Fruit fly (Drosophila melanogaster) whole organism, prepupa: ENCODE data around the gene CG33285.

ENCODE experiments used
- Blimp-1 ChIP-seq: fragments of 200-800 bp; sonication (Bioruptor generic); optimal IDR thresholded peaks from 3 replicates; lab custom pipeline; 2017; ENCODE audit warnings: missing biosample characterization, missing genetic modification characterization, mild to moderate bottlenecking, moderate library complexity, missing genetic modification reagents
- CG10631 ChIP-seq: fragments of 200-800 bp; sonication (Bioruptor generic); optimal IDR thresholded peaks from 2 replicates; lab custom pipeline; 2016; ENCODE audit warnings: missing biosample characterization, missing genetic modification characterization
- CG11762 ChIP-seq: fragments of 200-800 bp; sonication (Bioruptor generic); optimal IDR thresholded peaks from 3 replicates; lab custom pipeline; 2016; ENCODE audit warnings: missing biosample characterization, missing genetic modification characterization; ENCODE audit not compliant: insufficient read depth
- CG15336 ChIP-seq: fragments of 200-800 bp; sonication (Bioruptor generic); IDR thresholded peaks from 2 replicates; pipeline ENCODE4 v1.3.6; 2022; ENCODE audit warnings: missing biosample characterization, missing genetic modification characterization
- CG1621 ChIP-seq: fragments of 200-800 bp; sonication (Bioruptor generic); optimal IDR thresholded peaks from 3 replicates; lab custom pipeline; 2018; ENCODE audit warnings: missing biosample characterization, mild to moderate bottlenecking, missing genetic modification characterization
- CG16779 ChIP-seq: fragments of 200-800 bp; sonication (Bioruptor generic); optimal IDR thresholded peaks from 3 replicates; lab custom pipeline; 2017; ENCODE audit warnings: missing biosample characterization, mild to moderate bottlenecking, missing genetic modification characterization
- CG3032 ChIP-seq: fragments of 200-800 bp; optimal IDR thresholded peaks from 2 replicates; lab custom pipeline; 2019; ENCODE audit warnings: missing biosample characterization, mild to moderate bottlenecking, missing genetic modification characterization, moderate library complexity
- CG32006 ChIP-seq: fragments of 200-800 bp; sonication (Bioruptor generic); optimal IDR thresholded peaks from 3 replicates; lab custom pipeline; 2017; ENCODE audit warnings: missing biosample characterization, mild to moderate bottlenecking, missing genetic modification characterization
- CG34406 ChIP-seq: fragments of 200-800 bp; sonication (Bioruptor generic); optimal IDR thresholded peaks from 3 replicates; lab custom pipeline; 2016; ENCODE audit warnings: missing biosample characterization, missing genetic modification characterization
- CG3919 ChIP-seq: fragments of 200-800 bp; sonication (Bioruptor generic); optimal IDR thresholded peaks from 3 replicates; lab custom pipeline; 2016; ENCODE audit warnings: missing biosample characterization, missing genetic modification characterization
- CG4318 ChIP-seq: fragments of 200-800 bp; sonication (Bioruptor generic); optimal IDR thresholded peaks from 3 replicates; lab custom pipeline; 2017; ENCODE audit warnings: missing biosample characterization, mild to moderate bottlenecking, missing genetic modification characterization
- CG6163 ChIP-seq: fragments of 200-800 bp; sonication (Bioruptor generic); IDR thresholded peaks from 3 replicates; pipeline ENCODE4 v1.3.6; 2022; ENCODE audit warnings: missing biosample characterization, missing genetic modification characterization
- CG6276 ChIP-seq: fragments of 200-800 bp; sonication (Bioruptor generic); optimal IDR thresholded peaks from 2 replicates; lab custom pipeline; 2017; ENCODE audit warnings: missing biosample characterization, mild to moderate bottlenecking, missing genetic modification characterization
- CG6808 ChIP-seq: fragments of 200-800 bp; sonication (Bioruptor generic); optimal IDR thresholded peaks from 3 replicates; lab custom pipeline; 2017; ENCODE audit warnings: missing biosample characterization, missing genetic modification characterization, mild to moderate bottlenecking, moderate library complexity, missing genetic modification reagents
- CG6854 ChIP-seq: fragments of 200-800 bp; sonication (Bioruptor generic); optimal IDR thresholded peaks from 2 replicates; lab custom pipeline; 2017; ENCODE audit warnings: missing biosample characterization, mild to moderate bottlenecking, missing genetic modification characterization
- CG7368 ChIP-seq: fragments of 200-800 bp; sonication (Bioruptor generic); optimal IDR thresholded peaks from 3 replicates; lab custom pipeline; 2016; ENCODE audit warnings: missing biosample characterization, missing genetic modification characterization
- CG8119 ChIP-seq: fragments of 200-800 bp; sonication (Bioruptor generic); IDR thresholded peaks from 3 replicates; pipeline ENCODE4 v1.3.6; 2022; ENCODE audit warnings: missing biosample characterization, missing genetic modification characterization
- CG8319 ChIP-seq: fragments of 200-800 bp; sonication (Bioruptor generic); optimal IDR thresholded peaks from 3 replicates; lab custom pipeline; 2016; ENCODE audit warnings: missing biosample characterization, missing genetic modification characterization
- CG8632 ChIP-seq: fragments of 200-800 bp; sonication (Bioruptor generic); optimal IDR thresholded peaks from 3 replicates; lab custom pipeline; 2016; ENCODE audit warnings: missing biosample characterization, missing genetic modification characterization
- CG9139 ChIP-seq: fragments of 200-800 bp; sonication (Bioruptor generic); optimal IDR thresholded peaks from 3 replicates; lab custom pipeline; 2017; ENCODE audit warnings: missing biosample characterization, mild to moderate bottlenecking, missing genetic modification characterization
- Eip75B ChIP-seq: fragments of 200-800 bp; sonication (Bioruptor generic); optimal IDR thresholded peaks from 3 replicates; lab custom pipeline; 2016; ENCODE audit warnings: missing biosample characterization, missing genetic modification characterization
- Eip78C ChIP-seq: fragments of 200-800 bp; sonication (Bioruptor generic); peaks from one replicate; lab custom pipeline; 2016; ENCODE audit warnings: missing biosample characterization, missing genetic modification characterization
- Eip93F ChIP-seq: fragments of 200-800 bp; sonication (Bioruptor generic); optimal IDR thresholded peaks from 2 replicates; lab custom pipeline; 2016; ENCODE audit warnings: missing biosample characterization, mild to moderate bottlenecking, missing genetic modification characterization
- Ets21C ChIP-seq: fragments of 200-800 bp; sonication (Bioruptor generic); optimal IDR thresholded peaks from 3 replicates; lab custom pipeline; 2016; ENCODE audit warnings: missing biosample characterization, missing genetic modification characterization
- Ets96B ChIP-seq: fragments of 200-800 bp; optimal IDR thresholded peaks from 2 replicates; lab custom pipeline; 2019; ENCODE audit warnings: missing biosample characterization, mild to moderate bottlenecking, missing genetic modification characterization, moderate library complexity
- Gug ChIP-seq: fragments of 200-800 bp; sonication (Bioruptor generic); IDR thresholded peaks from 2 replicates; pipeline ENCODE4 v1.3.6; 2022; ENCODE audit warnings: missing biosample characterization, missing genetic modification characterization
- Hr38 ChIP-seq: sonication (Bioruptor generic); optimal IDR thresholded peaks from 2 replicates; lab custom pipeline; 2016; ENCODE audit warnings: missing biosample characterization, missing genetic modification characterization
- Hr4 ChIP-seq: fragments of 200-800 bp; sonication (Bioruptor generic); optimal IDR thresholded peaks from 3 replicates; lab custom pipeline; 2016; ENCODE audit warnings: missing biosample characterization, missing genetic modification characterization
- Lpt ChIP-seq: fragments of 200-800 bp; sonication (Bioruptor generic); optimal IDR thresholded peaks from 3 replicates; lab custom pipeline; 2016; ENCODE audit warnings: missing biosample characterization, missing genetic modification characterization
- OdsH ChIP-seq: fragments of 200-800 bp; sonication (Bioruptor generic); optimal IDR thresholded peaks from 3 replicates; lab custom pipeline; 2016; ENCODE audit warnings: missing biosample characterization, missing genetic modification characterization
- Smox ChIP-seq: fragments of 200-800 bp; sonication (Bioruptor generic); optimal IDR thresholded peaks from 3 replicates; lab custom pipeline; 2016; ENCODE audit warnings: missing biosample characterization, missing genetic modification characterization
- Sox102F ChIP-seq: fragments of 200-800 bp; sonication (Bioruptor generic); optimal IDR thresholded peaks from 2 replicates; lab custom pipeline; 2016; ENCODE audit warnings: missing biosample characterization, mild to moderate bottlenecking, missing genetic modification characterization
- Sox15 ChIP-seq: fragments of 200-800 bp; sonication (Bioruptor generic); optimal IDR thresholded peaks from 3 replicates; lab custom pipeline; 2016; ENCODE audit warnings: missing biosample characterization, missing genetic modification characterization
- achi ChIP-seq: fragments of 200-800 bp; sonication (Bioruptor generic); optimal IDR thresholded peaks from 3 replicates; lab custom pipeline; 2016; ENCODE audit warnings: missing biosample characterization, missing genetic modification characterization
- acj6 ChIP-seq: fragments of 200-800 bp; sonication (Bioruptor generic); optimal IDR thresholded peaks from 3 replicates; lab custom pipeline; 2016; ENCODE audit warnings: missing biosample characterization, missing genetic modification characterization
- dsx ChIP-seq: fragments of 200-800 bp; optimal IDR thresholded peaks from 3 replicates; lab custom pipeline; 2019; ENCODE audit warnings: missing biosample characterization, mild to moderate bottlenecking, missing genetic modification characterization, moderate library complexity; ENCODE audit not compliant: poor library complexity, severe bottlenecking
- eg ChIP-seq: fragments of 200-800 bp; sonication (Bioruptor generic); IDR thresholded peaks from 3 replicates; pipeline ENCODE4 v1.3.6; 2022; ENCODE audit warnings: missing biosample characterization, missing genetic modification characterization
- esn ChIP-seq: fragments of 200-800 bp; sonication (Bioruptor generic); optimal IDR thresholded peaks from 2 replicates; lab custom pipeline; 2016; ENCODE audit warnings: missing biosample characterization, mild to moderate bottlenecking, missing genetic modification characterization, moderate library complexity
- fkh ChIP-seq: fragments of 200-800 bp; sonication (Bioruptor generic); optimal IDR thresholded peaks from 3 replicates; lab custom pipeline; 2017; ENCODE audit warnings: missing biosample characterization, mild to moderate bottlenecking, missing genetic modification characterization, moderate library complexity
- lz ChIP-seq: fragments of 200-800 bp; sonication (Bioruptor generic); optimal IDR thresholded peaks from 3 replicates; lab custom pipeline; 2016; ENCODE audit warnings: missing biosample characterization, missing genetic modification characterization
- net ChIP-seq: fragments of 200-800 bp; sonication (Bioruptor generic); optimal IDR thresholded peaks from 3 replicates; lab custom pipeline; 2016; ENCODE audit warnings: missing biosample characterization, missing genetic modification characterization
- salr ChIP-seq, 2 experiments: fragments of 200-800 bp; sonication (Bioruptor generic); optimal IDR thresholded peaks; 3 replicates each; lab custom pipeline; 2016 to 2018; ENCODE audit warnings: missing biosample characterization in 2 of 2, missing genetic modification characterization in 2 of 2, mild to moderate bottlenecking in 1 of 2
- spab ChIP-seq: fragments of 200-800 bp; sonication (Bioruptor generic); optimal IDR thresholded peaks from 2 replicates; lab custom pipeline; 2017; ENCODE audit warnings: missing biosample characterization, mild to moderate bottlenecking, missing genetic modification characterization, missing genetic modification reagents
- ss ChIP-seq, 2 experiments: fragments of 200-800 bp; sonication (Bioruptor generic); optimal IDR thresholded peaks; 2 replicates in 1 of 2; 3 replicates in 1 of 2; lab custom pipeline; 2017 to 2018; ENCODE audit warnings: mild to moderate bottlenecking in 2 of 2, missing biosample characterization in 2 of 2, missing genetic modification characterization in 2 of 2, moderate library complexity in 1 of 2
- topi ChIP-seq: fragments of 200-800 bp; sonication (Bioruptor generic); optimal IDR thresholded peaks from 3 replicates; lab custom pipeline; 2016; ENCODE audit warnings: missing biosample characterization, missing genetic modification characterization
- vri ChIP-seq: fragments of 200-800 bp; sonication (Bioruptor generic); optimal IDR thresholded peaks from 3 replicates; lab custom pipeline; 2016; ENCODE audit warnings: missing biosample characterization, mild to moderate bottlenecking, missing genetic modification characterization

The CG33285 gene

DNA sequence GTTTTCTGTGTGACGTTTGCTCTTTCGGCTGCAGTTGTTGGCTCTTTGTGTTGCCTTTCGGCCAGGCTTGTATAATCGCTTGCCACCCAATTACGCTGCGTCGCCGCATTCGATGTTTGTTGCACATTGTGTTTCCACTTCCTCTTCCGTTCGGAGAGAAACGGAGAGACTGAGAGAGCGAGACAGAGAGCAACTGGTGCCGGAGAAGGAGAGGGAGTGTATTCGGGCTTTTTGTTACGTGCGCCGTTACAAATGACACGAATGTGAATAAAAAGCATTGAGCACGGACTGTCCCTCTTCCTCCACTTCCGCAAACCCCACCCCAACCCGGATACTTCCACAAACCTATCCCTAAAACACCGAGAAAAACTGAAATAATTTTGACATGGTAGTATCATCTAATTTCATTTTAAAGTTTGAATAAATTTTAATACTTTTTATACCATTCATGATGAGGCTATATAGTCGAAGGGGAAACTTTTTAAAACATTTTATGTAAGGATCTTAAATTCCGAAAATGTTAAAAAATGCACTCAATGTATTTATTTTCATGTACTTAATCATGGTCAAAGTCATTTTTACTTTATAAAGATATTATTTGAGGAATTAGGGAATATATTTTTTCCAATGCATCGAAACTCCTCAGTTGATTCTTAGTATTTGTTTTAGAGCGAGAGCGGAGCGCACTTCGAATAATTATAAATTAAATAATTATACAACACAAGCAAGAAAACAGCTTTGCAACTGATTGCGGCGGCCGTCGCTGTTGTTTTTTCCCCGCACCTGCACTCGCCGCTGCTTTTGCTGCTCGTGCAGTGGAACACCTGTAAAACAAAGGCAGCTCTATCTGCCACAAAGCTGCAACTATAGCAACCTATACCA, 28.4 kb downstream of the CG33285 start (continued):
- TF ChIP-seq CG6854 (GFP tag; lab: Kevin White, UChicago): peak; percentile 45
- peak; percentile 17 for TF ChIP-seq CG3032 (tag; lab: Kevin White, UChicago)
- peak; percentile 89 for TF ChIP-seq Eip78C
- peak; percentile 65 for TF ChIP-seq CG8119 (GFP tag; lab: Robert Waterston, UW)
- peak; percentile 9 for TF ChIP-seq spab (GFP tag; lab: Kevin White, UChicago)
- peak; percentile 41 for TF ChIP-seq CG11762 (GFP tag; lab: Kevin White, UChicago)
- peak; percentile 56 for TF ChIP-seq acj6 (GFP tag; lab: Kevin White, UChicago)
- TF ChIP-seq Hr4 (GFP tag; lab: Kevin White, UChicago): peak; percentile 71
- peak; percentile 49 for TF ChIP-seq net
- peak; percentile 55 for TF ChIP-seq lz (GFP tag; lab: Kevin White, UChicago)
- TF ChIP-seq Eip93F (GFP tag; lab: Kevin White, UChicago): no peak
- TF ChIP-seq Gug: no peak; the same call in 1 of the 2 replicates
- peak in 1 of 2 experiments; percentile 50 for TF ChIP-seq salr (GFP tag; optimal IDR thresholded peaks at IDR 0.05; lab: Kevin White, UChicago)
- peak; percentile 23 for TF ChIP-seq Sox15 (GFP tag; lab: Kevin White, UChicago)
- no peak for TF ChIP-seq CG6276 (GFP tag; lab: Kevin White, UChicago)
- peak; percentile 20 for TF ChIP-seq Ets21C
- TF ChIP-seq OdsH: peak; percentile 59

DNA sequence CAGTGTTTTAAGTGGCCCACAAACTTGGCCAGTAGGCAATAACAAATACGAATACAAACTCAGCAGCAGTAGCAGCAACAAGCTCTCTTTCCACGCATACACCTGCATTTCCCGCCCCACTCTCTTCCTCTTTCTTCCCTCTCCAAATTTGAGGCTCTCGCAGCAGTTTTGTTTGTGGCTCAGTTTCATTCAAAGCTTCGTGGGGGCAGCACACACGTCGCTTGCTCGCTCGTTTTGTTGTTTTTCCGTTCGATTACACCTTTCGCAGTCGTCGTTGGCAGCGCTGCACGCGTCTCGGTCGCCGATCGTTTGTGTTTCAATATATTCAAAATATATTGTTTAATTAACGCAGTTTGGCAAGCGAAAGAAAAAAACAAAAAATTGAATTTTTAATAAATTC, 30.1 kb downstream of the CG33285 start:
- TF ChIP-seq Smox (GFP tag; lab: Kevin White, UChicago) (no peak), CG34406 (GFP tag; lab: Kevin White, UChicago) (no peak), CG3919 (GFP tag; lab: Kevin White, UChicago) (peak; percentile 39), net (no peak), topi (GFP tag; lab: Kevin White, UChicago) (peak; percentile 12), Ets96B (tag; lab: Kevin White, UChicago) (peak; percentile 3), CG10631 (GFP tag; lab: Kevin White, UChicago) (no peak), CG6808 (GFP tag; lab: Kevin White, UChicago) (no peak), Hr38 (GFP tag; lab: Kevin White, UChicago) (no peak), CG6854 (GFP tag; lab: Kevin White, UChicago) (peak; percentile 73), Eip78C (no peak), CG16779 (tag; lab: Kevin White, UChicago) (peak; percentile 46), ss (GFP tag; optimal IDR thresholded peaks at IDR 0.05; lab: Kevin White, UChicago) (peak; percentile 45 to 57), achi (no peak), salr (GFP tag; optimal IDR thresholded peaks at IDR 0.05; lab: Kevin White, UChicago) (no peak), CG7368 (peak; percentile 35), lz (GFP tag; lab: Kevin White, UChicago) (no peak), CG9139 (GFP tag; lab: Kevin White, UChicago) (no peak), CG15336 (GFP tag; lab: Robert Waterston, UW) (no peak), Hr4 (GFP tag; lab: Kevin White, UChicago) (no peak), CG1621 (tag; lab: Kevin White, UChicago) (peak; percentile 11), Sox102F (GFP tag; lab: Kevin White, UChicago) (peak; percentile 52), Eip75B (GFP tag; lab: Kevin White, UChicago) (peak; percentile 19), Sox15 (GFP tag; lab: Kevin White, UChicago) (no peak), eg (peak; percentile 69), Ets21C (no peak), Blimp-1 (GFP tag; lab: Kevin White, UChicago) (no peak), vri (peak; percentile 81), CG4318 (no peak), esn (peak; percentile 17), dsx (GFP tag; lab: Kevin White, UChicago) (peak; percentile 58), CG32006 (GFP tag; lab: Kevin White, UChicago) (no peak), OdsH (no peak), Lpt (peak; percentile 41), CG6276 (GFP tag; lab: Kevin White, UChicago) (no peak), acj6 (GFP tag; lab: Kevin White, UChicago) (no peak), CG6163 (GFP tag; lab: Robert Waterston, UW) (peak; percentile 77), CG3032 (tag; lab: Kevin White, UChicago) (peak; percentile 5), fkh (GFP tag; lab: Kevin White, UChicago) (peak; percentile 42), CG8319 (GFP tag; lab: Kevin White, UChicago) (no peak), CG8632 (GFP tag; lab: Kevin White, UChicago) (no peak)
